Fruit fly (Drosophila melanogaster) whole organism, embryonic: ENCODE data around the gene CG14062.

Experiments
- Atf-2 ChIP-seq: fragments of 200-800 bp; sonication (Bioruptor generic); optimal IDR thresholded peaks from 2 replicates; lab custom pipeline; 2016; ENCODE audit warnings: missing biosample characterization, missing genetic modification characterization
- Atf6 ChIP-seq: fragments of 200-800 bp; sonication (Bioruptor generic); IDR thresholded peaks from 2 replicates; pipeline ENCODE4 v1.3.6; 2022; ENCODE audit warnings: missing biosample characterization, missing genetic modification characterization
- B-H1 ChIP-seq: fragments of 200-800 bp; sonication (Bioruptor generic); IDR thresholded peaks from 3 replicates; pipeline ENCODE4 v1.3.6; 2022; ENCODE audit warnings: missing biosample characterization, missing genetic modification characterization
- BEAF-32 ChIP-seq: fragments of 200-800 bp; sonication (Bioruptor generic); optimal IDR thresholded peaks from 3 replicates; lab custom pipeline; 2017; ENCODE audit warnings: missing biosample characterization, missing genetic modification characterization, mild to moderate bottlenecking, moderate library complexity, missing genetic modification reagents
- CG1024 ChIP-seq: fragments of 200-800 bp; sonication (Bioruptor generic); IDR thresholded peaks from 2 replicates; pipeline ENCODE4 v1.3.6; 2022; ENCODE audit warnings: missing biosample characterization, missing genetic modification characterization
- CG11560 ChIP-seq: fragments of 200-800 bp; sonication (Bioruptor generic); IDR thresholded peaks from 3 replicates; pipeline ENCODE4 v1.3.6; 2022; ENCODE audit warnings: missing biosample characterization, missing genetic modification characterization
- CG13775 ChIP-seq: fragments of 200-800 bp; sonication (Bioruptor generic); optimal IDR thresholded peaks from 3 replicates; lab custom pipeline; 2017; ENCODE audit warnings: missing biosample characterization, mild to moderate bottlenecking, missing genetic modification characterization
- CG14667 ChIP-seq: fragments of 200-800 bp; sonication (Bioruptor generic); IDR thresholded peaks from 2 replicates; pipeline ENCODE4 v1.3.6; 2022; ENCODE audit warnings: missing biosample characterization, missing genetic modification characterization
- CG15269 ChIP-seq: fragments of 200-800 bp; sonication (Bioruptor generic); optimal IDR thresholded peaks from 2 replicates; lab custom pipeline; 2018; ENCODE audit warnings: missing biosample characterization, mild to moderate bottlenecking, missing genetic modification characterization, moderate library complexity
- CG15601 ChIP-seq: fragments of 200-800 bp; sonication (Bioruptor generic); optimal IDR thresholded peaks from 3 replicates; lab custom pipeline; 2019; ENCODE audit warnings: missing biosample characterization, mild to moderate bottlenecking, missing genetic modification characterization, moderate library complexity
- CG1603 ChIP-seq: fragments of 200-800 bp; sonication (Bioruptor generic); optimal IDR thresholded peaks from 2 replicates; lab custom pipeline; 2019; ENCODE audit warnings: missing biosample characterization, mild to moderate bottlenecking, missing genetic modification characterization, moderate library complexity
- CG18011 ChIP-seq: fragments of 200-800 bp; sonication (Bioruptor generic); optimal IDR thresholded peaks from 2 replicates; lab custom pipeline; 2017; ENCODE audit warnings: missing biosample characterization, missing genetic modification characterization, mild to moderate bottlenecking, moderate library complexity, missing genotype
- CG18599 ChIP-seq: fragments of 200-800 bp; sonication (Bioruptor generic); optimal IDR thresholded peaks from 3 replicates; lab custom pipeline; 2017; ENCODE audit warnings: missing biosample characterization, missing genetic modification characterization, mild to moderate bottlenecking, moderate library complexity, missing genetic modification reagents
- CG2712 ChIP-seq: fragments of 200-800 bp; optimal IDR thresholded peaks from 3 replicates; lab custom pipeline; 2019; ENCODE audit warnings: missing biosample characterization, mild to moderate bottlenecking, missing genetic modification characterization, moderate library complexity
- CG30431 ChIP-seq: fragments of 200-800 bp; sonication (Bioruptor generic); optimal IDR thresholded peaks from 2 replicates; lab custom pipeline; 2017; ENCODE audit warnings: missing biosample characterization, missing genetic modification characterization
- CG6272 ChIP-seq: fragments of 200-800 bp; sonication (Bioruptor generic); IDR thresholded peaks from 2 replicates; pipeline ENCODE4 v1.3.6; 2022; ENCODE audit warnings: missing biosample characterization, missing genetic modification characterization
- CG6854 ChIP-seq: fragments of 200-800 bp; sonication (Bioruptor generic); optimal IDR thresholded peaks from 3 replicates; lab custom pipeline; 2017; ENCODE audit warnings: missing biosample characterization, mild to moderate bottlenecking, missing genetic modification characterization
- CG7372 ChIP-seq: fragments of 200-800 bp; sonication (Bioruptor generic); IDR thresholded peaks from 2 replicates; pipeline ENCODE4 v1.3.6; 2022; ENCODE audit warnings: missing biosample characterization, missing genetic modification characterization
- CG8281 ChIP-seq: fragments of 200-800 bp; sonication (Bioruptor generic); optimal IDR thresholded peaks from 2 replicates; lab custom pipeline; 2018; ENCODE audit warnings: missing biosample characterization, mild to moderate bottlenecking, missing genetic modification characterization, moderate library complexity
- Dbx ChIP-seq: fragments of 200-800 bp; sonication (Bioruptor generic); IDR thresholded peaks from 3 replicates; pipeline ENCODE4 v1.3.6; 2022; ENCODE audit warnings: missing biosample characterization, missing genetic modification characterization
- Doc3 ChIP-seq: fragments of 200-800 bp; sonication (Bioruptor generic); IDR thresholded peaks from 3 replicates; pipeline ENCODE4 v1.3.6; 2022; ENCODE audit warnings: missing biosample characterization, missing genetic modification characterization; ENCODE audit not compliant: partially characterized antibody
- Dref ChIP-seq: fragments of 200-800 bp; sonication (Bioruptor generic); IDR thresholded peaks from 2 replicates; pipeline ENCODE4 v1.3.6; 2022; ENCODE audit warnings: missing biosample characterization, missing genetic modification characterization
- ERR ChIP-seq: fragments of 200-800 bp; sonication (Bioruptor generic); optimal IDR thresholded peaks from 2 replicates; lab custom pipeline; 2016; ENCODE audit warnings: missing biosample characterization, missing genetic modification characterization
- H15 ChIP-seq: fragments of 200-800 bp; sonication (Bioruptor generic); IDR thresholded peaks from 3 replicates; pipeline ENCODE4 v1.3.6; 2022; ENCODE audit warnings: missing biosample characterization, missing genetic modification characterization
- Jarid2 ChIP-seq: fragments of 200-800 bp; sonication (Bioruptor generic); optimal IDR thresholded peaks from 3 replicates; lab custom pipeline; 2017; ENCODE audit warnings: mild to moderate bottlenecking, missing biosample characterization, missing genetic modification reagents, missing genetic modification characterization
- Meics ChIP-seq: fragments of 200-800 bp; sonication (Bioruptor generic); optimal IDR thresholded peaks from 2 replicates; lab custom pipeline; 2017; ENCODE audit warnings: missing biosample characterization, mild to moderate bottlenecking, missing genetic modification characterization
- Myb ChIP-seq: fragments of 200-800 bp; sonication (Bioruptor generic); optimal IDR thresholded peaks from 2 replicates; lab custom pipeline; 2016; ENCODE audit warnings: missing biosample characterization, missing genetic modification characterization
- NFAT ChIP-seq: fragments of 200-800 bp; sonication (Bioruptor generic); IDR thresholded peaks from 2 replicates; pipeline ENCODE4 v1.3.6; 2022; ENCODE audit warnings: missing biosample characterization, missing genetic modification characterization
- Ravus ChIP-seq: fragments of 200-800 bp; sonication (Bioruptor generic); IDR thresholded peaks from 2 replicates; pipeline ENCODE4 v1.3.6; 2022; ENCODE audit warnings: missing biosample characterization, missing genetic modification characterization
- Rfx ChIP-seq: fragments of 200-800 bp; sonication (Bioruptor generic); IDR thresholded peaks from 2 replicates; pipeline ENCODE4 v1.3.6; 2022; ENCODE audit warnings: missing biosample characterization, missing genetic modification characterization
- Rx ChIP-seq: fragments of 200-800 bp; sonication (Bioruptor generic); IDR thresholded peaks from 2 replicates; pipeline ENCODE4 v1.3.6; 2022; ENCODE audit warnings: missing biosample characterization, missing genetic modification characterization
- bowl ChIP-seq: fragments of 200-800 bp; sonication (Bioruptor generic); IDR thresholded peaks from 2 replicates; pipeline ENCODE4 v1.3.6; 2022; ENCODE audit warnings: missing biosample characterization, missing genetic modification characterization
- chif ChIP-seq, 2 experiments: fragments of 200-800 bp; sonication (Bioruptor generic); optimal IDR thresholded peaks; 3 replicates each; lab custom pipeline; 2016; ENCODE audit warnings: missing biosample characterization in 2 of 2, missing genetic modification characterization in 2 of 2
- ci ChIP-seq: fragments of 200-800 bp; sonication (Bioruptor generic); IDR thresholded peaks from 3 replicates; pipeline ENCODE4 v1.3.6; 2022; ENCODE audit warnings: missing biosample characterization, missing genetic modification characterization
- disco-r ChIP-seq: fragments of 200-800 bp; sonication (Bioruptor generic); optimal IDR thresholded peaks from 2 replicates; lab custom pipeline; 2016; ENCODE audit warnings: missing biosample characterization, missing genetic modification characterization
- dpn ChIP-seq, 2 experiments: fragments of 200-800 bp; sonication (Bioruptor generic); optimal IDR thresholded peaks; 3 replicates each; lab custom pipeline; 2016; ENCODE audit warnings: missing biosample characterization in 2 of 2, missing genetic modification characterization in 2 of 2
- emc ChIP-seq: fragments of 200-800 bp; sonication (Bioruptor generic); optimal IDR thresholded peaks from 2 replicates; lab custom pipeline; 2016; ENCODE audit warnings: missing biosample characterization, missing genetic modification characterization
- ewg ChIP-seq: fragments of 200-800 bp; sonication (Bioruptor generic); optimal IDR thresholded peaks from 3 replicates; lab custom pipeline; 2017; ENCODE audit warnings: mild to moderate bottlenecking, missing biosample characterization, missing genetic modification reagents, missing genetic modification characterization
- eyg ChIP-seq: fragments of 200-800 bp; sonication (Bioruptor generic); optimal IDR thresholded peaks from 3 replicates; lab custom pipeline; 2016; ENCODE audit warnings: missing biosample characterization, missing genetic modification characterization
- fu2 ChIP-seq: fragments of 200-800 bp; sonication (Bioruptor generic); optimal IDR thresholded peaks from 2 replicates; lab custom pipeline; 2016; ENCODE audit warnings: missing biosample characterization, missing genetic modification characterization
- gcm ChIP-seq: fragments of 200-800 bp; sonication (Bioruptor generic); optimal IDR thresholded peaks from 2 replicates; lab custom pipeline; 2019; ENCODE audit warnings: missing biosample characterization, mild to moderate bottlenecking, missing genetic modification characterization, moderate library complexity
- gro ChIP-seq: fragments of 200-800 bp; sonication (Bioruptor generic); optimal IDR thresholded peaks from 2 replicates; lab custom pipeline; 2016; ENCODE audit warnings: missing biosample characterization, missing genetic modification characterization
- gsb-n ChIP-seq: fragments of 200-800 bp; sonication (Bioruptor generic); optimal IDR thresholded peaks from 3 replicates; lab custom pipeline; 2018; ENCODE audit warnings: missing biosample characterization, mild to moderate bottlenecking, missing genetic modification characterization
- pb ChIP-seq: fragments of 200-800 bp; sonication (Bioruptor generic); optimal IDR thresholded peaks from 3 replicates; lab custom pipeline; 2016; ENCODE audit warnings: missing biosample characterization, missing genetic modification characterization
- pfk ChIP-seq: fragments of 200-800 bp; sonication (Bioruptor generic); optimal IDR thresholded peaks from 2 replicates; lab custom pipeline; 2018; ENCODE audit warnings: missing biosample characterization, mild to moderate bottlenecking, missing genetic modification characterization, moderate library complexity
- pum ChIP-seq: fragments of 200-800 bp; sonication (Bioruptor generic); optimal IDR thresholded peaks from 2 replicates; lab custom pipeline; 2016; ENCODE audit warnings: missing biosample characterization, missing genetic modification characterization
- schlank ChIP-seq: fragments of 200-800 bp; sonication (Bioruptor generic); optimal IDR thresholded peaks from 2 replicates; lab custom pipeline; 2018; ENCODE audit warnings: missing biosample characterization, mild to moderate bottlenecking, missing genetic modification characterization
- sna ChIP-seq: fragments of 200-800 bp; sonication (Bioruptor generic); IDR thresholded peaks from 2 replicates; pipeline ENCODE4 v1.3.6; 2022; ENCODE audit warnings: missing biosample characterization, missing genetic modification characterization; ENCODE audit not compliant: partially characterized antibody
- twi ChIP-seq: fragments of 200-800 bp; optimal IDR thresholded peaks from 2 replicates; lab custom pipeline; 2019; ENCODE audit warnings: missing biosample characterization, mild to moderate bottlenecking, missing genetic modification characterization, moderate library complexity
- zen2 ChIP-seq: fragments of 200-800 bp; sonication (Bioruptor generic); IDR thresholded peaks from 3 replicates; pipeline ENCODE4 v1.3.6; 2022; ENCODE audit warnings: missing biosample characterization, missing genetic modification characterization; ENCODE audit not compliant: partially characterized antibody
- zfh1 ChIP-seq: fragments of 200-800 bp; sonication (Bioruptor generic); IDR thresholded peaks from 3 replicates; pipeline ENCODE4 v1.3.6; 2022; ENCODE audit warnings: missing biosample characterization, missing genetic modification characterization

CG14062 gene

DNA sequence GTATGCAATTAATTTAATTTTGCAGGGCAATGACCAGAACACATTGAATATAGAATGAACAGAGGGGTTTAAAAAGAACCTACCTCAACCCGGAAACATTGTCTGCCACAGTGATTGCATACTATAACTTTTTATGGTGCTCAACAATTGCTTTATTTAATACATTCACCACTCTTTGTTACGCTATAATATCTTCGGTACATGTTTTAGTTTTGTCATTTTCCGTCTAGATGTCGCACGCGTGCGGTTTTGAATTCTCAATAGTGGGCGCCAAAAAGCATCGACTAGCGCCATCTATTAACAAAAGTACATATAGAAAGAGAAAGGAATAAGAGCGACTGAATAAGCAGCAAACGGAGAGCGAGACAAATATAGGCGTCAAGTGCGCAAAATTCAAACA, 29.4 kb upstream of the CG14062 start (continued):
- TF ChIP-seq Rfx (GFP tag; lab: Robert Waterston, UW) (peak; percentile 95), Dbx (GFP tag; lab: Robert Waterston, UW) (peak; percentile 90), ERR (GFP tag; lab: Kevin White, UChicago) (no peak), Ravus (GFP tag; lab: Robert Waterston, UW) (no peak), zen2 (GFP tag; lab: Robert Waterston, UW) (no peak), schlank (tag; lab: Kevin White, UChicago) (peak; percentile 52), CG18011 (peak; percentile 21), CG6272 (GFP tag; lab: Robert Waterston, UW) (peak; percentile 63), Meics (GFP tag; lab: Kevin White, UChicago) (peak; percentile 85), CG7372 (GFP tag; lab: Robert Waterston, UW) (peak; percentile 54; the same call in 1 of the 2 replicates), CG13775 (GFP tag; lab: Kevin White, UChicago) (peak; percentile 51), sna (GFP tag; lab: Robert Waterston, UW) (no peak), CG6854 (GFP tag; lab: Kevin White, UChicago) (peak; percentile 30), Rx (peak; percentile 81), twi (tag; lab: Kevin White, UChicago) (no peak), CG8281 (tag; lab: Kevin White, UChicago) (peak; percentile 48), Myb (GFP tag; lab: Kevin White, UChicago) (peak; percentile 54), bowl (GFP tag; lab: Robert Waterston, UW) (peak; percentile 56; the same call in 1 of the 2 replicates), BEAF-32 (peak; percentile 17), fu2 (peak; percentile 67), pum (peak; percentile 89), Atf6 (GFP tag; lab: Robert Waterston, UW) (0 out of 2 replicates have a peak, but pooled peaks have one; percentile 24), CG2712 (tag; lab: Kevin White, UChicago) (peak; percentile 80), CG1024 (GFP tag; lab: Robert Waterston, UW) (peak; percentile 88), Doc3 (no peak), pb (GFP tag; lab: Kevin White, UChicago) (peak; percentile 88), gsb-n (peak; percentile 69), dpn (GFP tag; optimal IDR thresholded peaks at IDR 0.05; lab: Kevin White, UChicago) (peak; percentile 89 to 91), Dref (GFP tag; lab: Robert Waterston, UW) (peak; percentile 39), Jarid2 (peak; percentile 56), CG11560 (tag; lab: Robert Waterston, UW) (peak; percentile 66; the same call in 2 of the 3 replicates), pfk (GFP tag; lab: Kevin White, UChicago) (peak; percentile 56), ci (peak; percentile 94), CG15269 (tag; lab: Kevin White, UChicago) (no peak), gcm (no peak), CG1603 (tag; lab: Kevin White, UChicago) (peak; percentile 94), eyg (GFP tag; lab: Kevin White, UChicago) (peak; percentile 62), zfh1 (GFP tag; lab: Robert Waterston, UW) (peak; percentile 92), CG18599 (peak; percentile 47), CG15601 (tag; lab: Kevin White, UChicago) (peak; percentile 77), disco-r (GFP tag; lab: Kevin White, UChicago) (peak; percentile 69), emc (peak; percentile 65), ewg (GFP tag; lab: Kevin White, UChicago) (peak; percentile 96), CG30431 (GFP tag; lab: Kevin White, UChicago) (peak; percentile 90), H15 (GFP tag; lab: Robert Waterston, UW) (peak; percentile 89), Atf-2 (GFP tag; lab: Kevin White, UChicago) (peak; percentile 89), chif (GFP tag; optimal IDR thresholded peaks at IDR 0.05; lab: Kevin White, UChicago) (peak; percentile 87 to 94), B-H1 (GFP tag; lab: Robert Waterston, UW) (peak; percentile 69), NFAT (GFP tag; lab: Robert Waterston, UW) (peak; percentile 97), CG14667 (GFP tag; lab: Robert Waterston, UW) (peak; percentile 84), gro (GFP tag; lab: Kevin White, UChicago) (no peak)
